Fruit fly (Drosophila melanogaster) Kc167 (cell line): Measurements from ENCODE around the gene CG18746.

ENCODE experiments used
- Myc ChIP-seq: fragments of >200 bp; optimal IDR thresholded peaks from 2 replicates; lab custom pipeline; 2017; ENCODE audit warnings: missing external identifiers
- h ChIP-seq: fragments of >200 bp; optimal IDR thresholded peaks from 3 replicates; lab custom pipeline; 2018; ENCODE audit warnings: missing external identifiers
- psq ChIP-seq: fragments of >200 bp; optimal IDR thresholded peaks from 2 replicates; lab custom pipeline; 2017; ENCODE audit warnings: missing external identifiers

dm6 chr3R:7739463-7739862, 50.5 kb downstream of the CG18746 start, which contains the start of gene CG43254:
- no peak for TF ChIP-seq h
- TF ChIP-seq Myc (lab: Kevin White, UChicago), result no peak
- no peak for TF ChIP-seq psq (lab: Kevin White, UChicago)
